Worm (Caenorhabditis elegans): ENCODE results near the gene ZC250.4.

ce11 chrV:5790497-5791280, 22.2 kb downstream of the ZC250.4 start, which contains the start of the genes nhr-142 and F44E7.9:
- TF ChIP-seq B0310.2 (tag; optimal IDR thresholded peaks at IDR 0.05) (no peak), ama-1 (optimal IDR thresholded peaks at IDR 0.05) (no peak), aly-1 (tag; optimal IDR thresholded peaks at IDR 0.05) (no peak), tbx-11 (GFP tag; IDR thresholded peaks at IDR 0.05) (no peak), hnd-1 (tag; optimal IDR thresholded peaks at IDR 0.05) (no peak), ets-7 (tag; optimal IDR thresholded peaks at IDR 0.05) (no peak), hmg-4 (GFP tag; optimal IDR thresholded peaks at IDR 0.05) (peak; percentile 67)
